Worm (Caenorhabditis elegans) whole organism, L1 larva: ENCODE measurements around the gene AH10.4.

Experiments used
- C04F5.9 ChIP-seq: sonication (generic microtip); optimal IDR thresholded peaks from 2 replicates; lab custom pipeline; 2016; ENCODE audit warnings: missing genetic modification characterization, missing compliant biosample characterization
- C34B4.2 ChIP-seq: sonication (generic microtip); optimal IDR thresholded peaks from 2 replicates; lab custom pipeline; 2017; ENCODE audit warnings: mild to moderate bottlenecking, missing genetic modification characterization, missing compliant biosample characterization
- F16B12.6 ChIP-seq: fragments of 150-350 bp; optimal IDR thresholded peaks from 2 replicates; lab custom pipeline; 2014; ENCODE audit warnings: missing biosample characterization, missing genetic modification characterization
- aha-1 ChIP-seq: fragments of 150-350 bp; optimal IDR thresholded peaks from 2 replicates; lab custom pipeline; 2014; ENCODE audit warnings: missing biosample characterization, missing genetic modification characterization
- blmp-1 ChIP-seq: fragments of 150-350 bp; optimal IDR thresholded peaks from 2 replicates; lab custom pipeline; 2014; ENCODE audit warnings: missing biosample characterization, missing genetic modification characterization
- ceh-63 ChIP-seq: fragments of 200-800 bp; sonication (Bioruptor generic); optimal IDR thresholded peaks from 2 replicates; lab custom pipeline; 2018; ENCODE audit warnings: mild to moderate bottlenecking, missing genetic modification characterization, missing compliant biosample characterization
- ceh-88 ChIP-seq: fragments of 200-800 bp; sonication (Bioruptor generic); IDR thresholded peaks from 2 replicates; pipeline ENCODE4 v1.3.6; 2022; ENCODE audit warnings: missing genetic modification characterization, missing compliant biosample characterization
- efl-1 ChIP-seq, 4 experiments: fragments of 150-350 bp; optimal IDR thresholded peaks in 3 of 4; peaks in 1 of 4; 1 replicate in 1 of 4; 2 replicates in 3 of 4; lab custom pipeline; 2014; ENCODE audit warnings: missing biosample characterization in 2 of 4, missing genetic modification characterization in 2 of 4, missing genetic modification reagents in 2 of 4
- efl-3 ChIP-seq: fragments of 200-800 bp; sonication (Bioruptor generic); optimal IDR thresholded peaks from 2 replicates; lab custom pipeline; 2018; ENCODE audit warnings: mild to moderate bottlenecking, missing genetic modification characterization, missing compliant biosample characterization
- egl-27 ChIP-seq, 2 experiments: fragments of 150-350 bp in 1 of 2; sonication (generic microtip); optimal IDR thresholded peaks; 3 replicates each; lab custom pipeline; 2017 to 2018; ENCODE audit warnings: missing biosample characterization in 2 of 2, missing genetic modification characterization in 2 of 2, missing genetic modification reagents in 2 of 2
- elt-2 ChIP-seq: sonication (generic microtip); optimal IDR thresholded peaks from 2 replicates; lab custom pipeline; 2016; ENCODE audit warnings: missing genetic modification characterization, mild to moderate bottlenecking, inconsistent platforms, missing compliant biosample characterization, missing genetic modification reagents
- elt-3 ChIP-seq, 6 experiments: fragments of 150-350 bp in 1 of 6; sonication (generic microtip); optimal IDR thresholded peaks; 2 replicates each; lab custom pipeline; 2017 to 2018; ENCODE audit warnings: missing biosample characterization in 6 of 6, missing genetic modification characterization in 6 of 6, inconsistent platforms in 1 of 6
- fkh-10 ChIP-seq: sonication (generic microtip); optimal IDR thresholded peaks from 2 replicates; lab custom pipeline; 2017; ENCODE audit warnings: missing biosample characterization, missing genetic modification reagents, missing genetic modification characterization
- fkh-4 ChIP-seq: sonication (generic microtip); optimal IDR thresholded peaks from 2 replicates; lab custom pipeline; 2016; ENCODE audit warnings: missing compliant biosample characterization, missing genetic modification characterization, borderline replicate concordance
- fos-1 ChIP-seq: fragments of 150-350 bp; optimal IDR thresholded peaks from 2 replicates; lab custom pipeline; 2014; ENCODE audit warnings: missing biosample characterization, missing genetic modification characterization
- hlh-4 ChIP-seq: sonication (generic microtip); optimal IDR thresholded peaks from 2 replicates; lab custom pipeline; 2016; ENCODE audit warnings: mild to moderate bottlenecking, missing genetic modification characterization, missing compliant biosample characterization
- hpl-2 ChIP-seq: fragments of 150-350 bp; optimal IDR thresholded peaks from 2 replicates; lab custom pipeline; 2014; ENCODE audit warnings: missing biosample characterization, missing genetic modification reagents, missing genetic modification characterization
- irx-1 ChIP-seq: sonication (generic microtip); optimal IDR thresholded peaks from 2 replicates; lab custom pipeline; 2016; ENCODE audit warnings: missing genetic modification characterization, missing compliant biosample characterization
- isw-1 ChIP-seq: fragments of 200-800 bp; sonication (Bioruptor generic); IDR thresholded peaks from 2 replicates; pipeline ENCODE4 v1.3.6; 2022; ENCODE audit warnings: missing genetic modification characterization, missing compliant biosample characterization
- jun-1 ChIP-seq: fragments of 150-350 bp; optimal IDR thresholded peaks from 2 replicates; lab custom pipeline; 2014; ENCODE audit warnings: missing biosample characterization, missing genetic modification reagents, missing genetic modification characterization
- lin-13 ChIP-seq: fragments of 150-350 bp; optimal IDR thresholded peaks from 2 replicates; lab custom pipeline; 2014; ENCODE audit warnings: missing biosample characterization, missing genetic modification reagents, missing genetic modification characterization
- lin-14 ChIP-seq: fragments of 200-800 bp; sonication (Bioruptor generic); optimal IDR thresholded peaks from 2 replicates; lab custom pipeline; 2018; ENCODE audit warnings: mild to moderate bottlenecking, missing genetic modification characterization, moderate library complexity, missing compliant biosample characterization
- lir-3 ChIP-seq: sonication (generic microtip); optimal IDR thresholded peaks from 2 replicates; lab custom pipeline; 2016; ENCODE audit warnings: mild to moderate bottlenecking, missing genetic modification characterization, moderate library complexity, missing compliant biosample characterization; ENCODE audit not compliant: poor library complexity
- lsy-2 ChIP-seq, 2 experiments: fragments of 150-350 bp; optimal IDR thresholded peaks; 2 replicates each; lab custom pipeline; 2014; ENCODE audit warnings: missing biosample characterization in 2 of 2, missing genetic modification characterization in 2 of 2
- mab-9 ChIP-seq: fragments of 200-800 bp; sonication (Bioruptor generic); IDR thresholded peaks from 2 replicates; pipeline ENCODE4 v1.3.6; 2022; ENCODE audit warnings: missing genetic modification reagents, missing genetic modification characterization, missing compliant biosample characterization
- mdl-1 ChIP-seq, 2 experiments: fragments of 150-350 bp; optimal IDR thresholded peaks; 2 replicates each; lab custom pipeline; 2014 to 2017; ENCODE audit warnings: missing biosample characterization in 2 of 2, missing genetic modification characterization in 2 of 2, inconsistent platforms in 1 of 2
- nhr-11 ChIP-seq: fragments of 150-350 bp; optimal IDR thresholded peaks from 2 replicates; lab custom pipeline; 2014; ENCODE audit warnings: missing biosample characterization, missing genetic modification characterization
- nhr-12 ChIP-seq: sonication (generic microtip); optimal IDR thresholded peaks from 2 replicates; lab custom pipeline; 2017; ENCODE audit warnings: missing biosample characterization, missing genetic modification characterization
- nhr-20 ChIP-seq: sonication (generic microtip); optimal IDR thresholded peaks from 2 replicates; lab custom pipeline; 2016; ENCODE audit warnings: mild to moderate bottlenecking, missing genetic modification characterization, missing compliant biosample characterization
- nhr-28 ChIP-seq: fragments of 150-350 bp; optimal IDR thresholded peaks from 2 replicates; lab custom pipeline; 2014; ENCODE audit warnings: missing biosample characterization, missing genetic modification characterization
- nhr-47 ChIP-seq: sonication (generic microtip); optimal IDR thresholded peaks from 2 replicates; lab custom pipeline; 2016; ENCODE audit warnings: mild to moderate bottlenecking, missing genetic modification characterization, moderate library complexity, missing compliant biosample characterization
- nhr-71 ChIP-seq: sonication (generic microtip); optimal IDR thresholded peaks from 2 replicates; lab custom pipeline; 2016; ENCODE audit warnings: mild to moderate bottlenecking, missing genetic modification characterization, moderate library complexity, missing compliant biosample characterization
- nhr-77 ChIP-seq: fragments of 150-350 bp; optimal IDR thresholded peaks from 2 replicates; lab custom pipeline; 2014; ENCODE audit warnings: missing biosample characterization, missing genetic modification characterization
- nhr-84 ChIP-seq: sonication (generic microtip); optimal IDR thresholded peaks from 2 replicates; lab custom pipeline; 2017; ENCODE audit warnings: missing biosample characterization, missing genetic modification characterization
- nhr-85 ChIP-seq: sonication (generic microtip); peaks from one replicate; lab custom pipeline; 2016; ENCODE audit warnings: missing genetic modification characterization, inconsistent platforms, missing compliant biosample characterization
- nhr-90 ChIP-seq: sonication (generic microtip); optimal IDR thresholded peaks from 2 replicates; lab custom pipeline; 2016; ENCODE audit warnings: mild to moderate bottlenecking, missing genetic modification characterization, missing compliant biosample characterization; ENCODE audit not compliant: poor library complexity
- pag-3 ChIP-seq: sonication (generic microtip); optimal IDR thresholded peaks from 2 replicates; lab custom pipeline; 2017; ENCODE audit warnings: missing genetic modification characterization, mild to moderate bottlenecking, missing compliant biosample characterization, antibody characterized with exemption, borderline replicate concordance; ENCODE audit not compliant: insufficient read depth
- rnt-1 ChIP-seq: sonication (generic microtip); optimal IDR thresholded peaks from 2 replicates; lab custom pipeline; 2016; ENCODE audit warnings: mild to moderate bottlenecking, missing genetic modification characterization, moderate library complexity, missing compliant biosample characterization
- skn-1 ChIP-seq: fragments of 150-350 bp; optimal IDR thresholded peaks from 2 replicates; lab custom pipeline; 2014; ENCODE audit warnings: missing biosample characterization, missing genetic modification characterization
- snu-23 ChIP-seq: sonication (generic microtip); optimal IDR thresholded peaks from 2 replicates; lab custom pipeline; 2016; ENCODE audit warnings: missing genetic modification characterization, missing compliant biosample characterization
- sox-4 ChIP-seq: sonication (generic microtip); optimal IDR thresholded peaks from 2 replicates; lab custom pipeline; 2016; ENCODE audit warnings: missing genetic modification characterization, missing compliant biosample characterization
- sptf-1 ChIP-seq: fragments of 150-350 bp; optimal IDR thresholded peaks from 2 replicates; lab custom pipeline; 2014; ENCODE audit warnings: missing biosample characterization, missing genetic modification characterization
- swsn-7 ChIP-seq: sonication (generic microtip); optimal IDR thresholded peaks from 2 replicates; lab custom pipeline; 2016; ENCODE audit warnings: missing genetic modification characterization, missing compliant biosample characterization
- tbx-2 ChIP-seq: sonication (generic microtip); optimal IDR thresholded peaks from 2 replicates; lab custom pipeline; 2016; ENCODE audit warnings: missing genetic modification characterization, missing compliant biosample characterization
- tlp-1 ChIP-seq: fragments of 150-350 bp; optimal IDR thresholded peaks from 2 replicates; lab custom pipeline; 2014; ENCODE audit warnings: missing biosample characterization, missing genetic modification characterization
- unc-30 ChIP-seq: sonication (generic microtip); optimal IDR thresholded peaks from 2 replicates; lab custom pipeline; 2017; ENCODE audit warnings: missing biosample characterization, missing genetic modification characterization
- unc-86 ChIP-seq: sonication (generic microtip); optimal IDR thresholded peaks from 2 replicates; lab custom pipeline; 2016; ENCODE audit warnings: missing genetic modification characterization, missing compliant biosample characterization
- xbp-1 ChIP-seq: sonication (generic microtip); optimal IDR thresholded peaks from 2 replicates; lab custom pipeline; 2016; ENCODE audit warnings: missing genetic modification characterization, missing compliant biosample characterization
- zip-4 ChIP-seq: fragments of 200-800 bp; sonication (Bioruptor generic); optimal IDR thresholded peaks from 2 replicates; lab custom pipeline; 2018; ENCODE audit warnings: mild to moderate bottlenecking, missing genetic modification characterization, moderate library complexity, missing compliant biosample characterization

The AH10.4 gene

ce11 chrV:14139252-14140100 lies 1.8 kb upstream of the AH10.4 start (continued):
- no peak for TF ChIP-seq lir-3 (tag; lab: Kevin White, UChicago)

- TF ChIP-seq nhr-20 (tag; lab: Kevin White, UChicago) (peak; percentile 82), efl-3 (GFP tag; lab: Kevin White, UChicago) (no peak), hpl-2 (GFP tag; lab: Kevin White, UChicago) (no peak), aha-1 (tag; lab: Kevin White, UChicago) (no peak), fkh-10 (no peak), tbx-2 (peak; percentile 78), sox-4 (tag; lab: Kevin White, UChicago) (no peak), lin-14 (GFP tag; lab: Kevin White, UChicago) (peak; percentile 98), fkh-4 (tag; lab: Kevin White, UChicago) (no peak), nhr-71 (peak; percentile 79), lsy-2 (tag; optimal IDR thresholded peaks at IDR 0.05; lab: Kevin White, UChicago) (peak; percentile 32 to 80), blmp-1 (peak; percentile 85), hlh-4 (tag; lab: Kevin White, UChicago) (no peak), nhr-84 (tag; lab: Kevin White, UChicago) (no peak), nhr-77 (peak; percentile 82), isw-1 (no peak; the same call in 1 of the 2 replicates), xbp-1 (tag; lab: Kevin White, UChicago) (peak; percentile 46), rnt-1 (tag; lab: Kevin White, UChicago) (peak; percentile 30), ceh-63 (no peak), F16B12.6 (tag; lab: Kevin White, UChicago) (no peak), nhr-28 (tag; lab: Kevin White, UChicago) (no peak), jun-1 (tag; lab: Kevin White, UChicago) (peak; percentile 65), efl-1 (optimal IDR thresholded peaks at IDR 0.05; lab: Kevin White, UChicago) (peak; percentile 60 to 72), efl-1 (GFP tag; optimal IDR thresholded peaks at IDR 0.05 in 1 of 2; lab: Kevin White, UChicago) (peak; percentile 16 to 94), pag-3 (no peak), lin-13 (peak; percentile 63), elt-2 (tag; lab: Kevin White, UChicago) (peak; percentile 25), irx-1 (tag; lab: Kevin White, UChicago) (peak; percentile 45), nhr-12 (tag; lab: Kevin White, UChicago) (no peak), fos-1 (tag; lab: Kevin White, UChicago) (peak; percentile 80), swsn-7 (peak; percentile 62), C34B4.2 (tag; lab: Kevin White, UChicago) (no peak), tlp-1 (tag; lab: Kevin White, UChicago) (no peak), nhr-11 (tag; lab: Kevin White, UChicago) (no peak), sptf-1 (tag; lab: Kevin White, UChicago) (no peak), mab-9 (GFP tag; lab: Robert Waterston, UW) (no peak), snu-23 (peak; percentile 82), zip-4 (GFP tag; lab: Kevin White, UChicago) (no peak), nhr-47 (tag; lab: Kevin White, UChicago) (peak; percentile 70), nhr-90 (tag; lab: Kevin White, UChicago) (peak; percentile 49), mdl-1 (tag; optimal IDR thresholded peaks at IDR 0.05; lab: Kevin White, UChicago) (peak in 1 of 2 experiments; percentile 89), C04F5.9 (tag; lab: Kevin White, UChicago) (no peak), elt-3 (tag; optimal IDR thresholded peaks at IDR 0.05; lab: Kevin White, UChicago) (peak in 2 of 6 experiments; percentile 72 to 83), skn-1 (tag; lab: Kevin White, UChicago) (peak; percentile 70), ceh-88 (no peak), nhr-85 (tag; lab: Kevin White, UChicago) (peak; percentile 94), unc-30 (tag; lab: Kevin White, UChicago) (no peak), egl-27 (tag; optimal IDR thresholded peaks at IDR 0.05; lab: Kevin White, UChicago) (peak in 1 of 2 experiments; percentile 73), unc-86 (tag; lab: Kevin White, UChicago) (no peak)
Measured at ce11 chrV:14136152-14136551, 1.5 kb downstream of the AH10.4 start.
